Fruit fly (Drosophila melanogaster) whole organism, pupa: ENCODE results near the gene CG10584.

ENCODE experiments used
- CG10348 ChIP-seq: fragments of 200-800 bp; sonication (Bioruptor generic); IDR thresholded peaks from 2 replicates; pipeline ENCODE4 v1.3.6; 2022; ENCODE audit warnings: missing biosample characterization, missing genetic modification characterization
- CG13204 ChIP-seq: fragments of 200-800 bp; sonication (Bioruptor generic); optimal IDR thresholded peaks from 2 replicates; lab custom pipeline; 2018; ENCODE audit warnings: missing biosample characterization, mild to moderate bottlenecking, missing genetic modification characterization, moderate library complexity
- EcR ChIP-seq: fragments of 200-800 bp; sonication (Bioruptor generic); optimal IDR thresholded peaks from 3 replicates; lab custom pipeline; 2019; ENCODE audit warnings: missing biosample characterization, missing genetic modification characterization, mild to moderate bottlenecking, moderate library complexity, missing genetic modification reagents

DNA sequence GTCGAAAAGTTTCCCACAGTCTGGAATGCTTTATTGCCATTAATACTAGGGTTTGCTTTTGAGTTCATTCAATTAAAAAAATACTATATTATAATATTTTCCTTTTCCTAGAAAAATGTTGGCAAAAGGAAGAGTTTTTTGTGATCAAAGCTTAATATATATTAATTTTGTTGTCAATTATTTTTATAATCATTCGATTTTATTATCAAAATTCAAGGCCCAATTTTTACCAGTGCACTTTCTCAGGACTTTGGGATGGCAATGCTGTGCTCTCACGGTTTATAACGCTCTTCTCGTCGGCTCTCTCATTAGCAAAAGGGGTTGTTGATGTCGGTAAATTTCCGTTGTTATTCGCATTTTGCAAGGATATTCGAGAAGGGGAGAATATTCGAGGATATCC is 15.9 kb upstream of the CG10584 start:
- TF ChIP-seq CG13204 (GFP tag; lab: Kevin White, UChicago) (no peak), CG10348 (GFP tag; lab: Robert Waterston, UW) (no peak), EcR (GFP tag; lab: Kevin White, UChicago) (no peak)
